Fruit fly (Drosophila melanogaster): ENCODE measurements around the gene CG43880.

DNA sequence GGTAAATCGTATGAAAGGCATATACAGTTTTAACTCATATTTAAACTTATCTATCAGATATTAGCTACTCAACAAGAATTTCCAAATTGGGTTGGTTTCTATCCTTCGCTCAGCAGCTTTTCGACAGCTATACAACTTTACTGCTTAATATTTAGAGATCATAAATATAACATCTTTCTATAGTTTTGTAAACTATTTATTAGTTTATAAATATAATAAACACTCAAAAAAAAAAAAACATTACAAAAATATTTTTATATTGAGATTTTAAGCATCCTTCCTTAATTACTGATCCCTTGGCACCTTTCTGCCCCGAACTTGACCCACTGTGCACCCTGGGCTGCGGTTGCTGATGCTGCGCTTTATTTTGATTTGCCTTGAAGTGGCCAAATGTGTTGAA lies 6.9 kb upstream of the CG43880 start:
- TF ChIP-seq pan (optimal IDR thresholded peaks at IDR 0.05) (no peak), psq (optimal IDR thresholded peaks at IDR 0.05) (no peak), usp (GFP tag; optimal IDR thresholded peaks at IDR 0.05) (no peak), CG8478 (optimal IDR thresholded peaks at IDR 0.05) (no peak), EcR (GFP tag; optimal IDR thresholded peaks at IDR 0.05) (no peak)

All from whole organism.